Worm (Caenorhabditis elegans): ENCODE data around the gene Y82E9BR.8.

Y82E9BR.8 gene

ce11 chrIII:1321561-1321960, 36.3 kb downstream of the Y82E9BR.8 start, which contains the start of gene fbxa-15:
Gene fbxa-15, minus strand, starts transcription at chrIII:1321661.
- TF ChIP-seq unc-62 (GFP tag; optimal IDR thresholded peaks at IDR 0.05): no peak

ce11 chrIII:1315038-1315437, 42.8 kb downstream of the Y82E9BR.8 start, which contains the start of the genes fbxa-80 and fbxa-19:
Gene fbxa-80, minus strand, starts transcription at chrIII:1315210.
Gene fbxa-19, plus strand, starts transcription at chrIII:1315401.
- TF ChIP-seq unc-62 (GFP tag; optimal IDR thresholded peaks at IDR 0.05): no peak

ce11 chrIII:1314283-1314682, 43.6 kb downstream of the Y82E9BR.8 start:
- no peak for TF ChIP-seq unc-62 (GFP tag; optimal IDR thresholded peaks at IDR 0.05)

ce11 chrIII:1311367-1311766, 46.5 kb downstream of the Y82E9BR.8 start:
- TF ChIP-seq unc-62 (GFP tag; optimal IDR thresholded peaks at IDR 0.05): no peak

- no peak for TF ChIP-seq unc-62 (GFP tag; optimal IDR thresholded peaks at IDR 0.05)
These were observed 49.0 kb downstream of the Y82E9BR.8 start, which contains the start of gene Y82E9BL.12 for ce11 chrIII:1308887-1309286. Gene Y82E9BL.12, plus strand, starts transcription at chrIII:1309187.

ce11 chrIII:1308209-1308608, 49.7 kb downstream of the Y82E9BR.8 start, which contains the start of gene fbxa-79:
Gene fbxa-79, minus strand, starts transcription at chrIII:1308294.
- TF ChIP-seq unc-62 (GFP tag; optimal IDR thresholded peaks at IDR 0.05): no peak

ce11 chrIII:1307333-1307732, 50.5 kb downstream of the Y82E9BR.8 start:
- no peak for TF ChIP-seq unc-62 (GFP tag; optimal IDR thresholded peaks at IDR 0.05)
